Worm (Caenorhabditis elegans) whole organism, midembryonic: ENCODE data around the gene dhs-25.

Source experiments
- T22C8.4 ChIP-seq: fragments of 200-800 bp; sonication (Bioruptor generic); IDR thresholded peaks from 2 replicates; pipeline ENCODE4 v1.3.6; 2022; ENCODE audit warnings: missing genetic modification characterization, missing compliant biosample characterization
- klf-2 ChIP-seq: fragments of 200-800 bp; sonication (Bioruptor generic); conservative IDR thresholded peaks from 2 replicates; pipeline ENCODE4 v1.3.6; 2022; ENCODE audit warnings: missing genetic modification reagents, missing genetic modification characterization, missing compliant biosample characterization
- med-1 ChIP-seq: sonication (generic microtip); optimal IDR thresholded peaks from 2 replicates; lab custom pipeline; 2017; ENCODE audit warnings: missing genetic modification characterization, mild to moderate bottlenecking, missing compliant biosample characterization, antibody characterized with exemption, missing genetic modification reagents; ENCODE audit not compliant: insufficient read depth
- ref-1 ChIP-seq: fragments of 200-800 bp; sonication (Bioruptor generic); conservative IDR thresholded peaks from 2 replicates; pipeline ENCODE4 v1.3.6; 2022; ENCODE audit warnings: missing genetic modification reagents, missing genetic modification characterization, missing compliant biosample characterization
- ztf-29 ChIP-seq: fragments of 200-800 bp; sonication (Bioruptor generic); IDR thresholded peaks from 2 replicates; pipeline ENCODE4 v1.3.6; 2022; ENCODE audit warnings: missing genetic modification reagents, missing genetic modification characterization, missing compliant biosample characterization

DNA sequence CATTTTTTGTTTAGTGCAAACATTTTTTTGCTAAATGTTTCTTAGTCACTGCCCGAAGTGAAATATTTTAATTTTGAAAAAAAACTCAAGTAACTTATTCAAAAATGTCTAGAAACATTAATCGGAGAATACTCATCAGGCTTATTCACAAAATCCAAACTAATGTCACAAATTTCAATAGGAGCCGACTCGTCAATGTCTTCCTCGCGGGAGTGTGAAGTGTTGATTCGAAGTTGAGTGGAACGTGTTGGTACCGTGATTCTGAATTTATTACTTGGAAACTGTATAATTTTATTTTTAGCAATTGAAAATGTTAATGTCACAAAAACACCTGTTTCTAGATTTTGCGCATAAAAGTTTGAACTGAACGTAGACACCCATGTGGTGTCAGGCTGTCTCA is 3.2 kb downstream of the dhs-25 start:
- TF ChIP-seq T22C8.4 (GFP tag; lab: Robert Waterston, UW) (no peak), klf-2 (GFP tag; lab: Robert Waterston, UW) (no peak), ztf-29 (no peak), ref-1 (GFP tag; lab: Robert Waterston, UW) (no peak), med-1 (GFP tag; lab: Kevin White, UChicago) (no peak)
